Fruit fly (Drosophila melanogaster) whole organism, embryonic: ENCODE data around the gene CG42822.

Source experiments
- Adf1 ChIP-seq: fragments of 200-800 bp; sonication (Bioruptor generic); IDR thresholded peaks from 2 replicates; pipeline ENCODE4 v1.3.6; 2022; ENCODE audit warnings: missing biosample characterization, missing genetic modification characterization
- Asciz ChIP-seq: fragments of 200-800 bp; sonication (Bioruptor generic); optimal IDR thresholded peaks from 2 replicates; lab custom pipeline; 2017; ENCODE audit warnings: missing biosample characterization, mild to moderate bottlenecking, missing genetic modification characterization, missing genetic modification reagents
- CG1024 ChIP-seq: fragments of 200-800 bp; sonication (Bioruptor generic); IDR thresholded peaks from 2 replicates; pipeline ENCODE4 v1.3.6; 2022; ENCODE audit warnings: missing biosample characterization, missing genetic modification characterization
- CG10431 ChIP-seq: fragments of 200-800 bp; sonication (Bioruptor generic); optimal IDR thresholded peaks from 3 replicates; lab custom pipeline; 2018; ENCODE audit warnings: missing biosample characterization, mild to moderate bottlenecking, missing genetic modification characterization
- CG16813 ChIP-seq: fragments of 200-800 bp; sonication (Bioruptor generic); IDR thresholded peaks from 3 replicates; pipeline ENCODE4 v1.3.6; 2022; ENCODE audit warnings: missing biosample characterization, missing genetic modification characterization; ENCODE audit not compliant: partially characterized antibody
- CG31388 ChIP-seq: fragments of 200-800 bp; sonication (Bioruptor generic); optimal IDR thresholded peaks from 2 replicates; lab custom pipeline; 2016; ENCODE audit warnings: missing biosample characterization, missing genetic modification characterization
- CG33213 ChIP-seq: fragments of 200-800 bp; sonication (Bioruptor generic); optimal IDR thresholded peaks from 3 replicates; lab custom pipeline; 2016; ENCODE audit warnings: missing biosample characterization, missing genetic modification characterization
- CG4404 ChIP-seq: fragments of 200-800 bp; sonication (Bioruptor generic); IDR thresholded peaks from 2 replicates; pipeline ENCODE4 v1.3.6; 2022; ENCODE audit warnings: missing biosample characterization, missing genetic modification characterization
- CG6175 ChIP-seq: fragments of 200-800 bp; sonication (Bioruptor generic); IDR thresholded peaks from 3 replicates; pipeline ENCODE4 v1.3.6; 2022; ENCODE audit warnings: missing biosample characterization, missing genetic modification characterization
- CG6765 ChIP-seq: fragments of 200-800 bp; sonication (Bioruptor generic); optimal IDR thresholded peaks from 3 replicates; lab custom pipeline; 2017; ENCODE audit warnings: missing biosample characterization, mild to moderate bottlenecking, missing genetic modification characterization
- CG8478 ChIP-seq: fragments of >200 bp; optimal IDR thresholded peaks from 2 replicates; lab custom pipeline; 2018
- CrebB ChIP-seq: fragments of 200-800 bp; sonication (Bioruptor generic); optimal IDR thresholded peaks from 3 replicates; lab custom pipeline; 2018; ENCODE audit warnings: missing biosample characterization, mild to moderate bottlenecking, missing genetic modification characterization
- Dbx ChIP-seq: fragments of 200-800 bp; sonication (Bioruptor generic); IDR thresholded peaks from 3 replicates; pipeline ENCODE4 v1.3.6; 2022; ENCODE audit warnings: missing biosample characterization, missing genetic modification characterization
- Eip74EF ChIP-seq, 2 experiments: fragments of 200-800 bp in 1 of 2; fragments of >200 bp in 1 of 2; sonication (Bioruptor generic) in 1 of 2; optimal IDR thresholded peaks; 2 replicates each; lab custom pipeline; 2017 to 2019; ENCODE audit warnings: missing biosample characterization in 2 of 2, missing genetic modification characterization in 2 of 2, mild to moderate bottlenecking in 1 of 2, moderate library complexity in 1 of 2
- HLH3B ChIP-seq: fragments of 200-800 bp; sonication (Bioruptor generic); IDR thresholded peaks from 2 replicates; pipeline ENCODE4 v1.3.6; 2022; ENCODE audit warnings: missing biosample characterization, missing genetic modification characterization
- HLH4C ChIP-seq: fragments of 200-800 bp; sonication (Bioruptor generic); IDR thresholded peaks from 3 replicates; pipeline ENCODE4 v1.3.6; 2022; ENCODE audit warnings: missing biosample characterization, missing genetic modification characterization; ENCODE audit not compliant: partially characterized antibody
- Hr39 ChIP-seq: fragments of >200 bp; optimal IDR thresholded peaks from 2 replicates; lab custom pipeline; 2017
- Jarid2 ChIP-seq: fragments of 200-800 bp; sonication (Bioruptor generic); optimal IDR thresholded peaks from 3 replicates; lab custom pipeline; 2017; ENCODE audit warnings: mild to moderate bottlenecking, missing biosample characterization, missing genetic modification reagents, missing genetic modification characterization
- Mes4 ChIP-seq: fragments of 200-800 bp; sonication (Bioruptor generic); optimal IDR thresholded peaks from 2 replicates; lab custom pipeline; 2016; ENCODE audit warnings: missing biosample characterization, missing genetic modification characterization
- Nf-YA ChIP-seq: fragments of 200-800 bp; sonication (Bioruptor generic); IDR thresholded peaks from 2 replicates; pipeline ENCODE4 v1.3.6; 2022; ENCODE audit warnings: missing biosample characterization, missing genetic modification characterization
- Pdp1 ChIP-seq, 2 experiments: fragments of 200-800 bp; sonication (Bioruptor generic); optimal IDR thresholded peaks; 3 replicates each; lab custom pipeline; 2016; ENCODE audit warnings: missing biosample characterization in 2 of 2, missing genetic modification characterization in 2 of 2, mild to moderate bottlenecking in 1 of 2, moderate library complexity in 1 of 2
- Rfx ChIP-seq: fragments of 200-800 bp; sonication (Bioruptor generic); IDR thresholded peaks from 2 replicates; pipeline ENCODE4 v1.3.6; 2022; ENCODE audit warnings: missing biosample characterization, missing genetic modification characterization
- Rx ChIP-seq: fragments of 200-800 bp; sonication (Bioruptor generic); IDR thresholded peaks from 2 replicates; pipeline ENCODE4 v1.3.6; 2022; ENCODE audit warnings: missing biosample characterization, missing genetic modification characterization
- Taf1 ChIP-seq: fragments of 200-800 bp; sonication (Bioruptor generic); IDR thresholded peaks from 2 replicates; pipeline ENCODE4 v1.3.6; 2022; ENCODE audit warnings: missing biosample characterization, missing genetic modification characterization
- bowl ChIP-seq: fragments of 200-800 bp; sonication (Bioruptor generic); IDR thresholded peaks from 2 replicates; pipeline ENCODE4 v1.3.6; 2022; ENCODE audit warnings: missing biosample characterization, missing genetic modification characterization
- chinmo ChIP-seq: fragments of 200-800 bp; sonication (Bioruptor generic); IDR thresholded peaks from 4 replicates; pipeline ENCODE4 v1.3.6; 2022; ENCODE audit warnings: missing biosample characterization, missing genetic modification characterization; ENCODE audit not compliant: partially characterized antibody
- gcm2 ChIP-seq: fragments of 200-800 bp; sonication (Bioruptor generic); optimal IDR thresholded peaks from 2 replicates; lab custom pipeline; 2016; ENCODE audit warnings: missing biosample characterization, missing genetic modification characterization
- jumu ChIP-seq: fragments of 200-800 bp; sonication (Bioruptor generic); optimal IDR thresholded peaks from 3 replicates; lab custom pipeline; 2016; ENCODE audit warnings: missing biosample characterization, missing genetic modification characterization
- lab ChIP-seq: fragments of 200-800 bp; sonication (Bioruptor generic); optimal IDR thresholded peaks from 3 replicates; lab custom pipeline; 2017; ENCODE audit warnings: missing biosample characterization, missing genetic modification characterization, mild to moderate bottlenecking, moderate library complexity, missing genetic modification reagents
- lmd ChIP-seq: fragments of 200-800 bp; sonication (Bioruptor generic); IDR thresholded peaks from 2 replicates; pipeline ENCODE4 v1.3.6; 2022; ENCODE audit warnings: missing biosample characterization, missing genetic modification characterization
- phol ChIP-seq: fragments of 200-800 bp; sonication (Bioruptor generic); optimal IDR thresholded peaks from 3 replicates; lab custom pipeline; 2018; ENCODE audit warnings: missing biosample characterization, mild to moderate bottlenecking, missing genetic modification characterization, moderate library complexity
- sc ChIP-seq, 3 experiments: fragments of >200 bp in 2 of 3; fragments of 200-800 bp in 1 of 3; sonication (Bioruptor generic) in 1 of 3; optimal IDR thresholded peaks; 2 replicates in 2 of 3; 3 replicates in 1 of 3; lab custom pipeline; 2017; ENCODE audit warnings: mild to moderate bottlenecking in 1 of 3, missing biosample characterization in 1 of 3, missing genetic modification characterization in 1 of 3, missing genetic modification reagents in 1 of 3
- sens ChIP-seq: fragments of 200-800 bp; sonication (Bioruptor generic); peaks from one replicate; lab custom pipeline; 2016; ENCODE audit warnings: missing biosample characterization, missing genetic modification characterization
- slp2 ChIP-seq: fragments of 200-800 bp; sonication (Bioruptor generic); optimal IDR thresholded peaks from 2 replicates; lab custom pipeline; 2016; ENCODE audit warnings: missing biosample characterization, missing genetic modification characterization
- sug ChIP-seq: fragments of 200-800 bp; optimal IDR thresholded peaks from 2 replicates; lab custom pipeline; 2019; ENCODE audit warnings: missing biosample characterization, mild to moderate bottlenecking, missing genetic modification characterization, moderate library complexity
- tll ChIP-seq, 2 experiments: fragments of 200-800 bp in 1 of 2; fragments of >200 bp in 1 of 2; sonication (Bioruptor generic) in 1 of 2; optimal IDR thresholded peaks; 2 replicates each; lab custom pipeline; 2017 to 2019; ENCODE audit warnings: missing biosample characterization in 2 of 2, missing genetic modification characterization in 2 of 2, mild to moderate bottlenecking in 1 of 2, moderate library complexity in 1 of 2
- z ChIP-seq: fragments of 200-800 bp; sonication (Bioruptor generic); IDR thresholded peaks from 3 replicates; pipeline ENCODE4 v1.3.6; 2022; ENCODE audit warnings: missing biosample characterization, missing genetic modification characterization
- zen2 ChIP-seq: fragments of 200-800 bp; sonication (Bioruptor generic); IDR thresholded peaks from 3 replicates; pipeline ENCODE4 v1.3.6; 2022; ENCODE audit warnings: missing biosample characterization, missing genetic modification characterization; ENCODE audit not compliant: partially characterized antibody

The CG42822 gene

DNA sequence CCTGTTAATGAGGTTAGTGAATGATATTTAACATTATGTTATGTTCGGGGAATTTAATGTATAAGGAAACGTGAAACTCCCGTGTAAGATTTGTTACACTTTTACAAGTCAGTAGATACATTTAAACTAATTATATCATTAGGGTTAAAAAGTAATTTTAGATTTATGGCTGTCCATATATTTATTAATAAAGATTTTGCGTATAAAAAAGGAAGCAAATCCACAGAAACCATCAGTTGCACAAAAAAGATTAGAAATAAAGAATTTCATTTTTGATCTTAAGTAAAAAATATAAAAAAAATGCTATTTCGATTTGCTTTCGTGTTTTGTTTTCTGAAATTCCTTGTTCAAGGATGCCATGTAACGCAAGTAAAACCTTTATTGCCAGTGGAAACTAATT is 6.6 kb downstream of the CG42822 start, which contains the start of gene CG42835:
TSS of gene CG42835 (plus strand) at position 301 of the 400 bp plus-strand sequence.
- TF ChIP-seq Pdp1 (GFP tag; optimal IDR thresholded peaks at IDR 0.05; lab: Kevin White, UChicago) (no peak), gcm2 (GFP tag; lab: Kevin White, UChicago) (no peak), CG8478 (lab: Kevin White, UChicago) (no peak), sens (GFP tag; lab: Kevin White, UChicago) (no peak), jumu (GFP tag; lab: Kevin White, UChicago) (no peak), tll (GFP tag; optimal IDR thresholded peaks at IDR 0.05; lab: Kevin White, UChicago) (no peak), CrebB (tag; lab: Kevin White, UChicago) (no peak), Rfx (GFP tag; lab: Robert Waterston, UW) (no peak), Taf1 (GFP tag; lab: Robert Waterston, UW) (no peak), Eip74EF (GFP tag; optimal IDR thresholded peaks at IDR 0.05; lab: Kevin White, UChicago) (no peak), CG1024 (no peak), lmd (GFP tag; lab: Robert Waterston, UW) (no peak), Asciz (no peak), HLH3B (GFP tag; lab: Robert Waterston, UW) (no peak), CG6765 (GFP tag; lab: Kevin White, UChicago) (no peak), sc (optimal IDR thresholded peaks at IDR 0.05; lab: Kevin White, UChicago) (no peak), sc (GFP tag; optimal IDR thresholded peaks at IDR 0.05; lab: Kevin White, UChicago) (no peak), sug (tag; lab: Kevin White, UChicago) (no peak), Rx (GFP tag; lab: Robert Waterston, UW) (no peak)

dm6 chr3R:17422102-17422501 is 8.4 kb downstream of the CG42822 start, which contains the start of gene CG14332:
Gene CG14332 (minus strand): TSS chr3R:17422202.
- TF ChIP-seq CG31388 (GFP tag; lab: Kevin White, UChicago) = no peak
- TF ChIP-seq Nf-YA (GFP tag; lab: Robert Waterston, UW) = no peak
- TF ChIP-seq Hr39 = no peak
- no peak for TF ChIP-seq HLH4C
- no peak for TF ChIP-seq slp2

DNA sequence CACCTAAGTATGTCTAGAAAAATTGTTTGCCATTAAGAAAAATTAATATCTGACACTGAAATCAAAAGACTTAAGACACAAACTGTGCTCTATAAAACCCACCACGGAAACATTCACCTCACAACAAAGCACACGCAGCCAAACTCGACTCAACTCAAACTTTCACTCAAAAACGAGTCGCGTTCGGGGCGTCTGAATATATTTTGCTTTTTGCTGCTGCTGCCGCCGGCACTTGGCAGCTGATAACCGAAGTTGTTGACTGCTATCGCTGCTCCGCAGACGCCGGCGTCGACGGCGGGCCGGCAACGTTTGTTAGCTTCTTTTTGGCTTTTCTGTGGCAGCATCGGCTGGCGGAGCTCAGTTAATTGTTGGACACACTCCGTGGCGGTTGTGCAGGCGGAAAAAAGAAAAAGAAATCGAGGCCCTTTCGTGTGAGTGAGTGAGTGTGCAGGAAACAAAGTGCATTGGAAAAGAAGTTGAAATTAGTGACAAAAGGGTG is 11.8 kb downstream of the CG42822 start, which contains the start of gene cysu:
TSS of gene cysu (plus strand) at position 352 of the 499 bp plus-strand sequence.
- TF ChIP-seq zen2 (GFP tag; lab: Robert Waterston, UW) = peak; percentile 44; the same call in 1 of the 3 replicates
- no peak for TF ChIP-seq Mes4 (GFP tag; lab: Kevin White, UChicago)
- peak; percentile 82; the same call in 1 of the 4 replicates for TF ChIP-seq chinmo
- no peak for TF ChIP-seq bowl (GFP tag; lab: Robert Waterston, UW)
- peak; percentile 63; the same call in 2 of the 3 replicates for TF ChIP-seq CG6175 (GFP tag; lab: Robert Waterston, UW)
- TF ChIP-seq CG16813 = no peak
- TF ChIP-seq CG33213 (GFP tag; lab: Kevin White, UChicago) = no peak
- TF ChIP-seq Jarid2 (GFP tag; lab: Kevin White, UChicago) = peak; percentile 58
- no peak for TF ChIP-seq phol (tag; lab: Kevin White, UChicago)
- no peak for TF ChIP-seq Dbx (GFP tag; lab: Robert Waterston, UW)
- TF ChIP-seq z (GFP tag; lab: Robert Waterston, UW) = peak; percentile 95
- TF ChIP-seq Adf1 (GFP tag; lab: Robert Waterston, UW) = peak; percentile 87
- TF ChIP-seq, all 482 proteins: peak for 6

DNA sequence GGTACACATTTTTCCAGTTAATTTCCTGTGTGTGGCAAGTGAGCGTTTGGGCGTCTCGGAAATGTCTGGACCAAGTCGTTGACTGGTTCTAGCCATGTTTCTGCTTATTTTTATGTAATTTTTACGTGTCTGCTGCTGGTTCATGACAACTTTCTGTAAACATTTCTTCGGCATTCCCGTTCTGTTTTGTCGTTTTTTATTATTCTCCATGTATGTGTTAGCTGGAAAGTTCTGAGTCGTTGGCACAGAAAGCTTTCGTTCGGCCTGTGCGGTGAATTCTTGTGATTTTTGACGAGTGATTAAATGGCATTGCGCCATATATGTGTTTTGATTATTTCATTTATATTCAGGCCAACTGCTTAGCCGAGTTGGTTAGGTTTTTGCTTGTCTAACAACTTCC is 12.6 kb downstream of the CG42822 start:
- TF ChIP-seq CG4404 (GFP tag; lab: Robert Waterston, UW) (no peak), lab (GFP tag; lab: Kevin White, UChicago) (no peak), CG10431 (peak; percentile 93)
